Worm (Caenorhabditis elegans) whole organism, L4/young adult: ENCODE data around the gene gei-6.

Source experiments
- W03F9.2 ChIP-seq: fragments of 150-350 bp; optimal IDR thresholded peaks from 2 replicates; lab custom pipeline; 2014; ENCODE audit warnings: missing biosample characterization, missing genetic modification characterization
- dao-5 ChIP-seq: sonication (generic microtip); optimal IDR thresholded peaks from 2 replicates; lab custom pipeline; 2016; ENCODE audit warnings: missing genotype, missing genetic modification characterization, moderate library complexity, missing compliant biosample characterization
- him-1 ChIP-seq: sonication (generic microtip); optimal IDR thresholded peaks from 2 replicates; lab custom pipeline; 2016; ENCODE audit warnings: missing genotype, missing genetic modification reagents, missing genetic modification characterization, missing compliant biosample characterization

DNA sequence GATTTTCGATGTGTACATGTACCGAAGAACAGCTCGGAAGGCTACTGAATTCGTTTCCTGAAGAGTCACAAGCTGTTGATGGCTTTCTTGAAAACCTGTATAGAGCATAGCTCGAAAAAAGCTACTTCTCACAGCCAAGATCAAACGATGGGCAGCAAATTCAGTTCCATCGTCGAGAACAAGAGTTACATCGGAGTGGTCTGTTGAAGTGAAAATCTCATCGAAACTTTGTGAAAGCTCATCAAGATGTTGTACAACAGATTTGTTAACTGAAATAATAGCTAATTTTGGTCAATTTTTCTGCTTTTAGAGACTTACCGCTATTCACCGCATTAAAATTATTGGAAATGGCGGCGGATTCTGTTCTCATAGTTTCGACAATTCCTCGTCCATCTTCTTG lies 6.0 kb upstream of the gei-6 start:
- TF ChIP-seq him-1 (tag; lab: Kevin White, UChicago) (no peak), W03F9.2 (tag; lab: Kevin White, UChicago) (no peak), dao-5 (tag; lab: Kevin White, UChicago) (no peak)
